Worm (Caenorhabditis elegans): ENCODE measurements around the gene srw-144.

DNA sequence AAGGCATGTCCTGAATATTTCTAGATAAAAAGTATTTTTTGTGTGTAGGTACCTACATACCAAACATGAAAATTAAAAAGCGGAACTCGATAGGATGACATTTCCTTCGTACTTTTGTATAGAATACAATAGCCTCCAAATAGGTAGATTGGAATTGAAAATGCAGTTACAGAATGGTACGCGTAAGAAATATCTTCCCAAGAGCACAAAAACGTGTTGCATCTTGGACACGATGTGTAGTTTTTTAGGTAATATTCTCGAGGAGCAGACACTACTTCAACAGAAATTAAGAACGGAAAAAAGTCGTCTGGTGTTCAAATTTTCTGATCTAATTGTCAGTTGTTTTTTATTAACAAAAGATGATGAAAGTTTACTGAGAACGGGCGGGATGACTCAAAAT is 26.6 kb upstream of the srw-144 start, which contains the start of gene srh-85:
- TF ChIP-seq klf-2 (GFP tag; conservative IDR thresholded peaks at IDR 0.05) (no peak), med-1 (GFP tag; optimal IDR thresholded peaks at IDR 0.05; ENCODE audit: insufficient read depth) (no peak), ztf-29 (GFP tag; IDR thresholded peaks at IDR 0.05) (no peak), T22C8.4 (GFP tag; IDR thresholded peaks at IDR 0.05) (no peak)
